Worm (Caenorhabditis elegans): ENCODE results near the gene T06E6.10.

The T06E6.10 gene

ce11 chrV:15454322-15454721, 36.4 kb downstream of the T06E6.10 start:
- TF ChIP-seq egl-44 (GFP tag; IDR thresholded peaks at IDR 0.05) = peak; percentile 67; the same call in 1 of the 2 replicates
- peak; percentile 43 for TF ChIP-seq ZK185.1 (tag; optimal IDR thresholded peaks at IDR 0.05; ENCODE audit: poor library complexity, severe bottlenecking)
- peak; percentile 93 for TF ChIP-seq lin-26 (GFP tag; IDR thresholded peaks at IDR 0.05)
- TF ChIP-seq Y53F4B.3 (GFP tag; IDR thresholded peaks at IDR 0.05) = 0 out of 2 replicates have a peak, but pooled peaks have one; percentile 28
- TF ChIP-seq ztf-18 (tag; optimal IDR thresholded peaks at IDR 0.05) = peak; percentile 31
- TF ChIP-seq dox-1 (GFP tag; IDR thresholded peaks at IDR 0.05) = peak; percentile 43; the same call in 1 of the 2 replicates
- peak; percentile 31; the same call in 1 of the 2 replicates for TF ChIP-seq ekl-4 (GFP tag; IDR thresholded peaks at IDR 0.05)
- no peak for TF ChIP-seq B0336.3 (GFP tag; IDR thresholded peaks at IDR 0.05)
- TF ChIP-seq F49E8.2 (tag; optimal IDR thresholded peaks at IDR 0.05; ENCODE audit: insufficient read depth) = no peak
- no peak for TF ChIP-seq lsy-27 (tag; optimal IDR thresholded peaks at IDR 0.05; ENCODE audit: borderline replicate concordance, insufficient read depth)
- TF ChIP-seq F22D6.2 (tag; optimal IDR thresholded peaks at IDR 0.05) = no peak
- TF ChIP-seq aptf-3 (GFP tag; IDR thresholded peaks at IDR 0.05) = 0 out of 2 replicates have a peak, but pooled peaks have one; percentile 26
- TF ChIP-seq chd-7 (tag; optimal IDR thresholded peaks at IDR 0.05) = no peak
- peak; percentile 23 for TF ChIP-seq nhr-90 (tag; optimal IDR thresholded peaks at IDR 0.05)
- TF ChIP-seq unc-130 (GFP tag; optimal IDR thresholded peaks at IDR 0.05) = no peak
- peak; percentile 48 for TF ChIP-seq die-1 (tag; optimal IDR thresholded peaks at IDR 0.05)
- TF ChIP-seq nhr-27 (tag; optimal IDR thresholded peaks at IDR 0.05) = no peak
- TF ChIP-seq ztf-22 (GFP tag; optimal IDR thresholded peaks at IDR 0.05) = no peak
- TF ChIP-seq tbx-9 (tag; optimal IDR thresholded peaks at IDR 0.05; ENCODE audit: borderline replicate concordance) = no peak
- 0 out of 2 replicates have a peak, but pooled peaks have one; percentile 51 for TF ChIP-seq hsf-1 (GFP tag; IDR thresholded peaks at IDR 0.05)
- TF ChIP-seq F55B11.4 (tag; optimal IDR thresholded peaks at IDR 0.05; ENCODE audit: borderline replicate concordance, insufficient read depth) = no peak
- TF ChIP-seq atf-7 (tag; optimal IDR thresholded peaks at IDR 0.05) = no peak
- TF ChIP-seq rpc-1 (optimal IDR thresholded peaks at IDR 0.05) = peak; percentile 60
- TF ChIP-seq rpc-1 (tag; optimal IDR thresholded peaks at IDR 0.05) = peak; percentile 78
- TF ChIP-seq attf-6 (GFP tag; IDR thresholded peaks at IDR 0.05) = peak; percentile 52; the same call in 1 of the 2 replicates
- TF ChIP-seq F52B5.7 (tag; optimal IDR thresholded peaks at IDR 0.05) = peak; percentile 21
- TF ChIP-seq him-1 (tag; optimal IDR thresholded peaks at IDR 0.05) = peak; percentile 57
- TF ChIP-seq hmg-20 (GFP tag; IDR thresholded peaks at IDR 0.05) = 0 out of 2 replicates have a peak, but pooled peaks have one; percentile 20
- no peak for TF ChIP-seq F57A8.1 (GFP tag; optimal IDR thresholded peaks at IDR 0.05)
- 0 out of 2 replicates have a peak, but pooled peaks have one; percentile 30 for TF ChIP-seq lag-1 (GFP tag; IDR thresholded peaks at IDR 0.05)
- no peak for TF ChIP-seq ccch-3 (GFP tag; optimal IDR thresholded peaks at IDR 0.05)
- TF ChIP-seq F37B4.10 (GFP tag; IDR thresholded peaks at IDR 0.05) = no peak
- TF ChIP-seq attf-5 (GFP tag; optimal IDR thresholded peaks at IDR 0.05) = peak; percentile 22
- TF ChIP-seq zfh-2 (GFP tag; conservative IDR thresholded peaks at IDR 0.05) = no peak
- TF ChIP-seq snpc-1.1 (tag; optimal IDR thresholded peaks at IDR 0.05; ENCODE audit: insufficient read depth) = no peak
- TF ChIP-seq madf-6 (GFP tag; IDR thresholded peaks at IDR 0.05) = peak; percentile 65
- TF ChIP-seq fkh-3 (tag; optimal IDR thresholded peaks at IDR 0.05) = peak; percentile 32
- no peak for TF ChIP-seq ztf-3 (GFP tag; optimal IDR thresholded peaks at IDR 0.05)
- TF ChIP-seq nhr-179 (tag; optimal IDR thresholded peaks at IDR 0.05) = no peak
- peak; percentile 86 for TF ChIP-seq tbp1 (GFP tag; optimal IDR thresholded peaks at IDR 0.05)
- peak; percentile 47 for TF ChIP-seq mes-4 (tag; optimal IDR thresholded peaks at IDR 0.05)
- peak; percentile 80 for TF ChIP-seq D2030.7 (GFP tag; IDR thresholded peaks at IDR 0.05)
- no peak for TF ChIP-seq ztf-6 (GFP tag; IDR thresholded peaks at IDR 0.05)
- no peak for TF ChIP-seq ceh-27 (GFP tag; optimal IDR thresholded peaks at IDR 0.05)
- TF ChIP-seq hlh-26 (GFP tag; conservative IDR thresholded peaks at IDR 0.05) = no peak
- no peak for TF ChIP-seq nfya-1 (tag; optimal IDR thresholded peaks at IDR 0.05; ENCODE audit: borderline replicate concordance, insufficient read depth)
- no peak; the same call in 1 of the 2 replicates for TF ChIP-seq F39B2.1 (GFP tag; IDR thresholded peaks at IDR 0.05)
- peak; percentile 34 for TF ChIP-seq lsl-1 (GFP tag; optimal IDR thresholded peaks at IDR 0.05)

Measured in whole organism, young adult.